Worm (Caenorhabditis elegans): ENCODE data around the gene srt-40.
A peak's percentile ranks its signal among the peaks of the same experiment; 100 is the strongest.

srt-40 gene

DNA sequence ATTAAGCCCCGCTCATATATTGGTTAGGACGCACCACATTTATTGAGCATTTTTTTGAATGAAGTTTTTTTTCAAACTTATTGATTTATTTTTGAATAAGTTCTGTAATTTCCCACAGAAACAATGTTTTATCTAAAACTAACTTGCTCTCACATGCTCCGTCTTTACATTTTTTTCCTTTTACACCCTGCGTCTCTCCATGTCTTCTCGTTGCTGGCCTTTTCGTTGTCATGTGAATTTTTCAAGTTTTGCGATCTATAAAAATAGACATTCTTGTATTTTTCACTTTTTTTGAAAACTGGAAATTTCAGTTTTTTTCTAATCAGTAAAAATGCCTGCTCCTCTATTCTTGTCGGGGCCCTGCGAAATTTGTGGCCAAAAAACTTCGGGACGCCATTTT is 24.8 kb upstream of the srt-40 start, which contains the start of gene nhr-134:
Gene nhr-134, plus strand, starts transcription at position 312 of the 400 bp plus-strand sequence.
- TF ChIP-seq elt-3 (tag; optimal IDR thresholded peaks at IDR 0.05) (no peak), cnd-1 (tag; optimal IDR thresholded peaks at IDR 0.05) (no peak), flh-1 (GFP tag; optimal IDR thresholded peaks at IDR 0.05) (no peak), mls-2 (tag; optimal IDR thresholded peaks at IDR 0.05) (no peak), ham-2 (GFP tag; optimal IDR thresholded peaks at IDR 0.05) (no peak), sem-2 (GFP tag; optimal IDR thresholded peaks at IDR 0.05) (no peak), pha-4 (tag; optimal IDR thresholded peaks at IDR 0.05) (no peak), tbx-8 (GFP tag; optimal IDR thresholded peaks at IDR 0.05) (no peak), unc-39 (tag; optimal IDR thresholded peaks at IDR 0.05) (no peak), nhr-28 (tag; optimal IDR thresholded peaks at IDR 0.05) (no peak), ztf-11 (tag; optimal IDR thresholded peaks at IDR 0.05) (no peak), ceh-43 (GFP tag; optimal IDR thresholded peaks at IDR 0.05) (no peak), mab-5 (tag; optimal IDR thresholded peaks at IDR 0.05) (no peak), snpc-4 (tag; optimal IDR thresholded peaks at IDR 0.05) (no peak), nhr-237 (tag; optimal IDR thresholded peaks at IDR 0.05) (no peak), hlh-1 (tag; optimal IDR thresholded peaks at IDR 0.05) (no peak), M03D4.4 (tag; optimal IDR thresholded peaks at IDR 0.05) (no peak), mep-1 (tag; optimal IDR thresholded peaks at IDR 0.05) (no peak), nhr-12 (tag; optimal IDR thresholded peaks at IDR 0.05) (no peak), sptf-1 (tag; optimal IDR thresholded peaks at IDR 0.05) (no peak)

DNA sequence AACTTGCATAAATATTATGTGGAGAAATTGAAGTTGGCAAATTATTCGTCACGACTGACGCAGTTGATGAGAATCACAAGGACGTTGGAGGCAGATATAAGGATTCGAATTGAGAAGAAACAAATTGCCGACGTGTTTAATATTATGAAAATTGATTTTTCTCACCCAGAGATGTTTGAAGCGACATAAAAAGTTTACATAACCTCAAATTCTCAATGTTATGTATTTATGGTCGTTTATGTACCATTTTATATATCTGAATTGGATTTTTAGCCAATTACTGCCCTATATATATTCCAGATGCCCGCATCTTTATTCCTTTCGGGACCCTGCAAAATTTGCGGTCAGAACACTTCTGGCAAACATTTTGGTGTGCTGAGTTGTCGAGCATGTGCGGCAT is 22.7 kb upstream of the srt-40 start, which contains the start of gene nhr-126:
Gene nhr-126, plus strand, starts transcription at position 301 of the 400 bp plus-strand sequence.
- no peak for TF ChIP-seq mls-2 (tag; optimal IDR thresholded peaks at IDR 0.05)

DNA sequence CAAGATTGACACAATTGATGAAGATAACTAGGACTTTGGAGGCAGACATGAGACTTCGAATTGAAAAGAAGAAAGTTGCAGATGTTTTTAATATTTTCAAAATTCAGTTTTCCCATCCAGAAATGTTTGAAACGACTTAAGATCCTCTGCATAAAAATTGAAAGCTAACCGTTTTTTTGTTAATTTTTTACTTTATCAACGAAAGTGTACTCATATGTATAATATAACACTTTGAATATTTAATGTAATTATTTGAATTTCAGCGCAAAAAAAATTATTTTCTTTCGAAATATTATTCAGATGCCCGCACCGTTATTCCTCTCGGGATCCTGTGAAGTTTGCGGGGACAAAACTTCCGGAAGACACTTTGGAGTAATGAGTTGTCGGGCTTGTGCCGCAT is 20.8 kb upstream of the srt-40 start, which contains the start of gene nhr-18:
Gene nhr-18, plus strand, starts transcription at position 301 of the 400 bp plus-strand sequence.
- TF ChIP-seq ceh-39 (tag; optimal IDR thresholded peaks at IDR 0.05) (no peak), lsy-2 (tag; optimal IDR thresholded peaks at IDR 0.05) (no peak)

DNA sequence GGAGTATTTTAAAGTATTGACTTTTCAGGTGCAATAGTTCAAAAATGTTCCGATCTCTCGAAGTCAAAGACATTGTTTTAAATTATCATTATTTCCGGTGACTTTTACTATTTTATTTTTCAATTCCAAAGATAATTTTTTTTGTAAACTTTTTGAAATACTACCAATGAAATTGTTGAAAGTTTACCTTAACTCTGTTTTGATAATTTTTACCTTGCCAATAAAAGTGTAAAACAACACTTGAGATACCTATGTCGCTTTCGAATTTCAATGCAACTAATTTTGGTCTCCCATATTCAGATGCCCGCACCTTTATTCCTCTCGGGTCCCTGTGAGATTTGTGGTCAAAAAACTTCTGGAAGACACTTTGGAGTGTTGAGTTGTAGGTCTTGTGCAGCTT is 19.0 kb upstream of the srt-40 start, which contains the start of gene nhr-103:
Gene nhr-103, plus strand, starts transcription at position 301 of the 400 bp plus-strand sequence.
- TF ChIP-seq ceh-83 (GFP tag; optimal IDR thresholded peaks at IDR 0.05) (no peak), sem-2 (GFP tag; optimal IDR thresholded peaks at IDR 0.05) (no peak), unc-39 (tag; optimal IDR thresholded peaks at IDR 0.05) (no peak), pha-4 (tag; optimal IDR thresholded peaks at IDR 0.05) (no peak), zip-8 (tag; optimal IDR thresholded peaks at IDR 0.05) (no peak), snpc-4 (tag; optimal IDR thresholded peaks at IDR 0.05) (no peak), nhr-237 (tag; optimal IDR thresholded peaks at IDR 0.05) (no peak), nhr-28 (tag; optimal IDR thresholded peaks at IDR 0.05) (no peak), nhr-2 (tag; optimal IDR thresholded peaks at IDR 0.05) (no peak)

ce11 chrV:2221764-2222163 is 15.7 kb upstream of the srt-40 start, which contains the start of gene nhr-128:
nhr-128 (plus strand) TSS chrV:2222064.
- TF ChIP-seq ham-2 (GFP tag; optimal IDR thresholded peaks at IDR 0.05): no peak
- TF ChIP-seq tbx-8 (GFP tag; optimal IDR thresholded peaks at IDR 0.05): no peak
- no peak for TF ChIP-seq ztf-11 (tag; optimal IDR thresholded peaks at IDR 0.05)
- no peak for TF ChIP-seq unc-39 (tag; optimal IDR thresholded peaks at IDR 0.05)
- TF ChIP-seq elt-3 (tag; optimal IDR thresholded peaks at IDR 0.05): no peak
- no peak for TF ChIP-seq ceh-39 (tag; optimal IDR thresholded peaks at IDR 0.05)
- no peak for TF ChIP-seq ceh-43 (GFP tag; optimal IDR thresholded peaks at IDR 0.05)
- TF ChIP-seq pha-4 (tag; optimal IDR thresholded peaks at IDR 0.05): no peak
- no peak for TF ChIP-seq hlh-1 (tag; optimal IDR thresholded peaks at IDR 0.05)
- TF ChIP-seq snpc-4 (tag; optimal IDR thresholded peaks at IDR 0.05): no peak
- no peak for TF ChIP-seq blmp-1 (tag; optimal IDR thresholded peaks at IDR 0.05)
- TF ChIP-seq lin-32 (GFP tag; optimal IDR thresholded peaks at IDR 0.05): no peak

DNA sequence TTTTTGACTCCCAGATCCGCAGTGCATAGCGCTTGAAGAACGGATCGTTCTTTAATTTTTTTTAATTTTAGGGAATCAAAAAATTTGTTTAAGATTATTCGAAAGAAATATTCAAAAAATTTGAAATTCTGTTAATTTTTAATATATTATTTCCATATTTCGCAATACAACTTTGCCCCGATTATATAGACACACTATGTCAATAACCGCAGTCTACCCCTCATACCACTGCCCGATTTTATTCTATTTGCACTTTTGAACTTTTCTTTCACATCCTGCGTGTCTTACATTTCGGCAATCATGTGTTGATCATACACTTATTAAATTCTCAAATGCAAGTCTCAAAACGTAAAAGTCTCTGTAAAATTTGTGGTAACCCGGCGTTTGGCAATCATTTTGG is 12.7 kb upstream of the srt-40 start, which contains the start of gene nhr-56:
Gene nhr-56, plus strand, starts transcription at position 202 of the 400 bp plus-strand sequence.
- TF ChIP-seq nhr-237 (tag; optimal IDR thresholded peaks at IDR 0.05) (peak; percentile 44), hlh-1 (tag; optimal IDR thresholded peaks at IDR 0.05) (no peak), tbx-8 (GFP tag; optimal IDR thresholded peaks at IDR 0.05) (no peak), sptf-1 (tag; optimal IDR thresholded peaks at IDR 0.05) (no peak), unc-39 (tag; optimal IDR thresholded peaks at IDR 0.05) (no peak), pha-4 (tag; optimal IDR thresholded peaks at IDR 0.05) (peak; percentile 89)

ce11 chrV:2216927-2217326 is 10.8 kb upstream of the srt-40 start:
- no peak for TF ChIP-seq blmp-1 (tag; optimal IDR thresholded peaks at IDR 0.05)
- no peak for TF ChIP-seq mab-5 (tag; optimal IDR thresholded peaks at IDR 0.05)
- no peak for TF ChIP-seq cnd-1 (tag; optimal IDR thresholded peaks at IDR 0.05)
- TF ChIP-seq nhr-12 (tag; optimal IDR thresholded peaks at IDR 0.05): no peak
